Worm (Caenorhabditis elegans) whole organism, mixed stage, embryonic: Measurements from ENCODE around the gene hacl-1.

Source experiments
- ces-1 ChIP-seq: fragments of 150-350 bp; optimal IDR thresholded peaks from 2 replicates; lab custom pipeline; 2014; ENCODE audit warnings: missing biosample characterization, missing genetic modification reagents, missing genetic modification characterization
- cnd-1 ChIP-seq: fragments of 200-800 bp; sonication (Bioruptor generic); optimal IDR thresholded peaks from 2 replicates; lab custom pipeline; 2018; ENCODE audit warnings: mild to moderate bottlenecking, missing genetic modification characterization, missing compliant biosample characterization
- lsy-2 ChIP-seq: fragments of 150-350 bp; optimal IDR thresholded peaks from 2 replicates; lab custom pipeline; 2014; ENCODE audit warnings: missing biosample characterization, missing genetic modification characterization
- nhr-12 ChIP-seq: fragments of 150-350 bp; optimal IDR thresholded peaks from 2 replicates; lab custom pipeline; 2014; ENCODE audit warnings: missing biosample characterization, missing genetic modification characterization
- nhr-237 ChIP-seq: fragments of 150-350 bp; optimal IDR thresholded peaks from 2 replicates; lab custom pipeline; 2014; ENCODE audit warnings: missing biosample characterization, missing genetic modification characterization
- sptf-1 ChIP-seq: sonication (generic microtip); optimal IDR thresholded peaks from 2 replicates; lab custom pipeline; 2017; ENCODE audit warnings: mild to moderate bottlenecking, missing genetic modification characterization, moderate library complexity, missing compliant biosample characterization

- no peak for TF ChIP-seq nhr-12 (tag; lab: Kevin White, UChicago)
- TF ChIP-seq nhr-237 (tag; lab: Kevin White, UChicago) = no peak
- TF ChIP-seq cnd-1 (tag; lab: Kevin White, UChicago) = no peak
- TF ChIP-seq lsy-2 (tag; lab: Kevin White, UChicago) = peak; percentile 8
- TF ChIP-seq ces-1 (GFP tag; lab: Kevin White, UChicago) = peak; percentile 59
- TF ChIP-seq sptf-1 = peak; percentile 58
Observed at ce11 chrII:11542385-11542784, 49.6 kb upstream of the hacl-1 start, which contains the start of gene gtf-2E2.
